Worm (Caenorhabditis elegans) whole organism, L2 larva: ENCODE measurements around the gene jac-1.

Experiments used
- C34F6.9 ChIP-seq: fragments of 150-350 bp; optimal IDR thresholded peaks from 2 replicates; lab custom pipeline; 2014; ENCODE audit warnings: missing biosample characterization, missing genetic modification characterization
- F13H6.1 ChIP-seq: sonication (generic microtip); optimal IDR thresholded peaks from 2 replicates; lab custom pipeline; 2016; ENCODE audit warnings: missing genetic modification characterization, missing compliant biosample characterization
- R02D3.7 ChIP-seq: fragments of 150-350 bp; optimal IDR thresholded peaks from 2 replicates; lab custom pipeline; 2014; ENCODE audit warnings: missing biosample characterization, missing genetic modification characterization
- Y55F3AM.14 ChIP-seq: fragments of 200-800 bp; sonication (Bioruptor generic); optimal IDR thresholded peaks from 2 replicates; lab custom pipeline; 2018; ENCODE audit warnings: mild to moderate bottlenecking, missing genetic modification characterization, missing compliant biosample characterization
- ZK546.5 ChIP-seq: sonication (generic microtip); optimal IDR thresholded peaks from 2 replicates; lab custom pipeline; 2017; ENCODE audit warnings: missing biosample characterization, missing genetic modification characterization
- alr-1 ChIP-seq: fragments of 150-350 bp; optimal IDR thresholded peaks from 2 replicates; lab custom pipeline; 2014; ENCODE audit warnings: missing biosample characterization, missing genetic modification characterization
- aly-2 ChIP-seq: fragments of 150-350 bp; optimal IDR thresholded peaks from 2 replicates; lab custom pipeline; 2014; ENCODE audit warnings: missing biosample characterization, missing genetic modification characterization
- ama-1 ChIP-seq: fragments of 150-350 bp; optimal IDR thresholded peaks from 2 replicates; lab custom pipeline; 2018; ENCODE audit warnings: inconsistent platforms
- blmp-1 ChIP-seq: sonication (generic microtip); optimal IDR thresholded peaks from 2 replicates; lab custom pipeline; 2017; ENCODE audit warnings: missing genetic modification characterization, mild to moderate bottlenecking, missing compliant biosample characterization, antibody characterized with exemption, moderate library complexity; ENCODE audit not compliant: insufficient read depth
- ceh-16 ChIP-seq: fragments of 150-350 bp; optimal IDR thresholded peaks from 2 replicates; lab custom pipeline; 2014; ENCODE audit warnings: missing biosample characterization, missing genetic modification characterization
- ceh-82 ChIP-seq: fragments of 150-350 bp; optimal IDR thresholded peaks from 2 replicates; lab custom pipeline; 2014; ENCODE audit warnings: missing biosample characterization, missing genetic modification characterization
- crh-2 ChIP-seq: sonication (generic microtip); optimal IDR thresholded peaks from 2 replicates; lab custom pipeline; 2017; ENCODE audit warnings: missing biosample characterization, missing genetic modification characterization
- elt-1 ChIP-seq: fragments of 150-350 bp; optimal IDR thresholded peaks from 2 replicates; lab custom pipeline; 2014; ENCODE audit warnings: missing biosample characterization, missing genetic modification characterization
- elt-3 ChIP-seq: sonication (generic microtip); optimal IDR thresholded peaks from 2 replicates; lab custom pipeline; 2017; ENCODE audit warnings: missing biosample characterization, missing genetic modification characterization
- fos-1 ChIP-seq: fragments of 150-350 bp; optimal IDR thresholded peaks from 2 replicates; lab custom pipeline; 2014; ENCODE audit warnings: missing biosample characterization, missing genetic modification characterization
- gmeb-1 ChIP-seq: fragments of 150-350 bp; optimal IDR thresholded peaks from 2 replicates; lab custom pipeline; 2014; ENCODE audit warnings: missing biosample characterization, missing genetic modification characterization
- lin-11 ChIP-seq: fragments of 150-350 bp; sonication (generic microtip); optimal IDR thresholded peaks from 2 replicates; lab custom pipeline; 2014; ENCODE audit warnings: missing biosample characterization, missing genetic modification characterization, inconsistent platforms, mixed read lengths
- lin-13 ChIP-seq: fragments of 150-350 bp; optimal IDR thresholded peaks from 2 replicates; lab custom pipeline; 2014; ENCODE audit warnings: missing biosample characterization, missing genetic modification reagents, missing genetic modification characterization
- lin-39 ChIP-seq: fragments of 150-350 bp; optimal IDR thresholded peaks from 2 replicates; lab custom pipeline; 2014; ENCODE audit warnings: missing biosample characterization, missing genetic modification reagents, missing genetic modification characterization
- lsy-2 ChIP-seq, 2 experiments: fragments of 150-350 bp in 1 of 2; sonication (generic microtip) in 1 of 2; optimal IDR thresholded peaks; 2 replicates each; lab custom pipeline; 2014 to 2017; ENCODE audit warnings: missing biosample characterization in 2 of 2, missing genetic modification characterization in 2 of 2
- mbf-1 ChIP-seq: sonication (generic microtip); optimal IDR thresholded peaks from 2 replicates; lab custom pipeline; 2017; ENCODE audit warnings: missing biosample characterization, missing genetic modification characterization
- mdl-1 ChIP-seq, 2 experiments: fragments of 150-350 bp in 1 of 2; sonication (generic microtip) in 1 of 2; optimal IDR thresholded peaks; 2 replicates each; lab custom pipeline; 2017; ENCODE audit warnings: missing biosample characterization in 2 of 2, missing genetic modification characterization in 2 of 2
- nhr-10 ChIP-seq: sonication (generic microtip); optimal IDR thresholded peaks from 2 replicates; lab custom pipeline; 2017; ENCODE audit warnings: missing biosample characterization, missing genetic modification characterization
- nhr-11 ChIP-seq: fragments of 150-350 bp; optimal IDR thresholded peaks from 2 replicates; lab custom pipeline; 2014; ENCODE audit warnings: missing biosample characterization, missing genetic modification characterization
- nhr-12 ChIP-seq: fragments of 150-350 bp; optimal IDR thresholded peaks from 2 replicates; lab custom pipeline; 2014; ENCODE audit warnings: missing biosample characterization, missing genetic modification characterization
- nhr-21 ChIP-seq: fragments of 150-350 bp; optimal IDR thresholded peaks from 2 replicates; lab custom pipeline; 2014; ENCODE audit warnings: missing biosample characterization, missing genetic modification characterization
- nhr-23 ChIP-seq: fragments of 150-350 bp; optimal IDR thresholded peaks from 2 replicates; lab custom pipeline; 2014; ENCODE audit warnings: missing biosample characterization, missing genetic modification reagents, missing genetic modification characterization
- nhr-237 ChIP-seq: fragments of 150-350 bp; optimal IDR thresholded peaks from 2 replicates; lab custom pipeline; 2014; ENCODE audit warnings: missing biosample characterization, missing genetic modification characterization
- nhr-25 ChIP-seq: fragments of 150-350 bp; sonication (generic microtip); optimal IDR thresholded peaks from 3 replicates; lab custom pipeline; 2014; ENCODE audit warnings: missing biosample characterization, missing genetic modification characterization
- nhr-6 ChIP-seq: fragments of 150-350 bp; optimal IDR thresholded peaks from 2 replicates; lab custom pipeline; 2014; ENCODE audit warnings: missing biosample characterization, missing genetic modification characterization
- nhr-77 ChIP-seq: fragments of 150-350 bp; optimal IDR thresholded peaks from 2 replicates; lab custom pipeline; 2014; ENCODE audit warnings: missing biosample characterization, missing genetic modification characterization
- peb-1 ChIP-seq: fragments of 150-350 bp; optimal IDR thresholded peaks from 2 replicates; lab custom pipeline; 2014; ENCODE audit warnings: missing biosample characterization, missing genetic modification characterization
- sem-4 ChIP-seq: fragments of 150-350 bp; optimal IDR thresholded peaks from 2 replicates; lab custom pipeline; 2014; ENCODE audit warnings: missing biosample characterization, missing genetic modification reagents, missing genetic modification characterization
- skn-1 ChIP-seq: sonication (generic microtip); optimal IDR thresholded peaks from 2 replicates; lab custom pipeline; 2017; ENCODE audit warnings: missing biosample characterization, missing genetic modification characterization
- sma-3 ChIP-seq: sonication (generic microtip); optimal IDR thresholded peaks from 2 replicates; lab custom pipeline; 2016; ENCODE audit warnings: missing genetic modification reagents, missing genetic modification characterization, missing compliant biosample characterization
- sma-9 ChIP-seq, 2 experiments: fragments of 150-350 bp in 1 of 2; sonication (generic microtip) in 1 of 2; optimal IDR thresholded peaks; 2 replicates each; lab custom pipeline; 2014 to 2016; ENCODE audit warnings: missing genetic modification characterization in 2 of 2, mild to moderate bottlenecking in 1 of 2, missing biosample characterization in 1 of 2, missing compliant biosample characterization in 1 of 2, missing genetic modification reagents in 1 of 2, moderate library complexity in 1 of 2
- snpc-4 ChIP-seq: fragments of 150-350 bp; optimal IDR thresholded peaks from 2 replicates; lab custom pipeline; 2014; ENCODE audit warnings: missing biosample characterization, missing genetic modification characterization
- unc-39 ChIP-seq: fragments of 150-350 bp; optimal IDR thresholded peaks from 2 replicates; lab custom pipeline; 2014; ENCODE audit warnings: missing biosample characterization, missing genetic modification characterization
- unc-55 ChIP-seq: fragments of 150-350 bp; sonication (generic microtip); optimal IDR thresholded peaks from 3 replicates; lab custom pipeline; 2014; ENCODE audit warnings: missing biosample characterization, missing genetic modification reagents, missing genetic modification characterization
- unc-62 ChIP-seq: fragments of 150-350 bp; optimal IDR thresholded peaks from 2 replicates; lab custom pipeline; 2014; ENCODE audit warnings: missing biosample characterization, missing genetic modification reagents, missing genetic modification characterization
- zag-1 ChIP-seq: fragments of 150-350 bp; optimal IDR thresholded peaks from 2 replicates; lab custom pipeline; 2014; ENCODE audit warnings: missing biosample characterization, missing genetic modification characterization
- ztf-1 ChIP-seq: fragments of 200-800 bp; sonication (Bioruptor generic); conservative IDR thresholded peaks from 2 replicates; pipeline ENCODE4 v1.3.6; 2022; ENCODE audit warnings: missing genetic modification characterization, missing compliant biosample characterization
- ztf-11 ChIP-seq: sonication (generic microtip); optimal IDR thresholded peaks from 2 replicates; lab custom pipeline; 2017; ENCODE audit warnings: missing biosample characterization, missing genetic modification characterization

The jac-1 gene

DNA sequence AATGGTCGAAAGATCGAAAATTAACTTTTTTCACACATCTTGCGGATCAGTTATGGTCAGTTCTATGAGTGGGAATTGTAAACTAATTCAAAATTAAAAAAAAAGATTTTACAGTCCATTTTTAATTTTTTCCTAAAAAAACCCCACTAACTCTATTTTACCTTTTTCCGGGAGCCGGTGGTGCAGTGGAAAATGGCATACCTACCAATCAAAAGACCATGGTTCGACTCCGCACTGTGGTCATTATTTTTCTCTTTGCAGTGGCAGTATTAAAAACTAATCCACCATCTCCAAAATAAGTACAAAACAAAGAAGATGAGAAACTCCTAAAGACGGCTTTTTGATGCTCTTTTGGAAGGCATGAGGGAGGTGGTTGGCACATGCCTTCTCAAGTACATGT lies 9.4 kb upstream of the jac-1 start:
- TF ChIP-seq lin-11 (tag; lab: Kevin White, UChicago) (no peak), unc-55 (GFP tag; lab: Kevin White, UChicago) (peak; percentile 27), unc-62 (no peak), unc-39 (tag; lab: Kevin White, UChicago) (no peak), ZK546.5 (no peak), ztf-11 (no peak), lin-39 (tag; lab: Kevin White, UChicago) (no peak), peb-1 (tag; lab: Kevin White, UChicago) (no peak), nhr-237 (tag; lab: Kevin White, UChicago) (no peak)

DNA sequence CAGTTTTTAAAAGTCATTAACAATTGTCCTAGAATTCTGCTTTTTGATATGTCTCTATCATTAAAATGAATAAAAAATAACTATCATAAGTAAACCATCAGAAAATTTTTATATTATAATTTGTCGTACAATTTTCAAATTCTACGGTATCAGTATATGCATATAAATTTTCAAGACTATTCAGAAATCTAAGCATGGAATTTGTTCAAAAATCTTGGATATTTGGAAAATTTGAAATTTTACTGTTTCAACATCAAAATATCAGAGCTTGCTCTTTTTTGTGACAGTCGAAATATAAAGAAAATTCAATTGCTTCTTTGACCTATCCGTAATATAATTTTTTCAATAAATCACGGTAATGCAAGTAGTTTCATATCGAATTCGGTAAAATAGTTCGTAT lies 8.5 kb upstream of the jac-1 start:
- TF ChIP-seq R02D3.7 (tag; lab: Kevin White, UChicago) (no peak), lin-13 (GFP tag; lab: Kevin White, UChicago) (no peak), nhr-12 (no peak), ama-1 (lab: Kevin White, UChicago) (no peak), gmeb-1 (tag; lab: Kevin White, UChicago) (no peak)

ce11 chrIV:16034346-16034745 lies 7.7 kb upstream of the jac-1 start:
- TF ChIP-seq crh-2 (no peak), peb-1 (tag; lab: Kevin White, UChicago) (no peak), blmp-1 (tag; lab: Kevin White, UChicago) (no peak), unc-39 (tag; lab: Kevin White, UChicago) (no peak), ama-1 (lab: Kevin White, UChicago) (no peak), ztf-11 (no peak), nhr-25 (tag; lab: Kevin White, UChicago) (no peak), ceh-82 (tag; lab: Kevin White, UChicago) (no peak), nhr-6 (tag; lab: Kevin White, UChicago) (no peak), nhr-23 (no peak), ztf-1 (GFP tag; lab: Robert Waterston, UW) (no peak), Y55F3AM.14 (GFP tag; lab: Kevin White, UChicago) (no peak)

DNA sequence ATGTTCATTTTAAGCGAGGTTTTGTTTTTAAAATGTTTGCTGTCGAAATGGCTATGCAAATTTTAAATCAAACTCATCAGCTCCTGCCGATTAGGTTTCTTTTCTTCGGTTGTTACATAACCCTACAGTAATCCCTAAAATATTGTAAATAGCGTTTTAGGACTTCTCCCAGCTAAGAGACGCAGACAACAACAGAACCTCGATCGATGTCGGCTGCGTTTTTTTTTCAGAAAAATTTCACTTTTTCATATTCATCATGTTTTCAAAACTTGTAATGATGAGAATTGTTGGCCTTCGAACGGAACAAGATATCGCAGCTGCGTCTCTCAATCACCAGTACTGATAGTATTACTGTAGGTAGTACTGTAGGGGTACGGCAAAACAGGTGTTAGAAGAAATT lies 1.8 kb upstream of the jac-1 start:
- no peak for TF ChIP-seq sem-4
- TF ChIP-seq snpc-4 (tag; lab: Kevin White, UChicago) = peak; percentile 70
- TF ChIP-seq, all 48 proteins: peak for 1

DNA sequence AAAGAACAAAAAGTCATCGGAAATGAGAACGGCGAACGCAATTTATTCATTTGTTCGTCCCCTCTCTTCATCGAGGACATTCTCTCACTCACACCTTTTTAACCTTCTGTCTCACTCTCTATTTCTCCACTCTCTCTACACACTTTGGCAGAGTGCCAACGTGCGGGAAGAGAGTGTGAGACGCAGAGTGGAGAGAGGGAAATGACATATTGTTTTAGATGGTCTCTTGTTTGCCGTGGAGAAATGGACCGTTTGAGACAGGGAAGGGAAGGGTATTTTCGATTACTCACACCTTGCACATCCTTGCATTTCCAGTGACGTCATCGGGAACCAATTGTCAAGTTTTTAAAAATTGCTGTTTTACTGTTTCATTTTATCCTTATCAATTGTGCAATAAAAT lies 2.5 kb downstream of the jac-1 start:
- TF ChIP-seq lin-39 (tag; lab: Kevin White, UChicago) = no peak
- TF ChIP-seq Y55F3AM.14 (GFP tag; lab: Kevin White, UChicago) = no peak
- TF ChIP-seq zag-1 (tag; lab: Kevin White, UChicago) = no peak
- TF ChIP-seq nhr-237 (tag; lab: Kevin White, UChicago) = no peak
- no peak for TF ChIP-seq nhr-77 (tag; lab: Kevin White, UChicago)
- TF ChIP-seq aly-2 (tag; lab: Kevin White, UChicago) = no peak
- TF ChIP-seq ceh-16 (tag; lab: Kevin White, UChicago) = no peak
- no peak for TF ChIP-seq unc-62
- TF ChIP-seq nhr-10 = no peak
- TF ChIP-seq nhr-25 (tag; lab: Kevin White, UChicago) = peak; percentile 43
- TF ChIP-seq sma-3 (GFP tag; lab: Kevin White, UChicago) = no peak
- no peak for TF ChIP-seq nhr-12
- TF ChIP-seq mdl-1 (tag; optimal IDR thresholded peaks at IDR 0.05; lab: Kevin White, UChicago) = no peak
- no peak for TF ChIP-seq skn-1 (tag; lab: Kevin White, UChicago)
- no peak for TF ChIP-seq ZK546.5
- TF ChIP-seq alr-1 (tag; lab: Kevin White, UChicago) = no peak
- TF ChIP-seq nhr-11 (tag; lab: Kevin White, UChicago) = no peak
- TF ChIP-seq ceh-82 (tag; lab: Kevin White, UChicago) = no peak
- TF ChIP-seq nhr-21 (tag; lab: Kevin White, UChicago) = no peak
- TF ChIP-seq snpc-4 (tag; lab: Kevin White, UChicago) = no peak
- TF ChIP-seq F13H6.1 = peak; percentile 43
- no peak for TF ChIP-seq mbf-1 (tag; lab: Kevin White, UChicago)
- peak; percentile 47 for TF ChIP-seq C34F6.9 (tag; lab: Kevin White, UChicago)
- no peak for TF ChIP-seq blmp-1 (tag; lab: Kevin White, UChicago)
- no peak for TF ChIP-seq lin-13 (GFP tag; lab: Kevin White, UChicago)
- no peak for TF ChIP-seq R02D3.7 (tag; lab: Kevin White, UChicago)
- no peak for TF ChIP-seq ztf-11
- TF ChIP-seq sma-9 (GFP tag; optimal IDR thresholded peaks at IDR 0.05; lab: Kevin White, UChicago) = no peak
- no peak for TF ChIP-seq sma-9 (tag; optimal IDR thresholded peaks at IDR 0.05; lab: Kevin White, UChicago)
- no peak for TF ChIP-seq elt-1 (tag; lab: Kevin White, UChicago)
- TF ChIP-seq nhr-6 (tag; lab: Kevin White, UChicago) = no peak
- no peak for TF ChIP-seq elt-3
- peak; percentile 25 for TF ChIP-seq sem-4
- TF ChIP-seq gmeb-1 (tag; lab: Kevin White, UChicago) = peak; percentile 23
- peak; percentile 35 for TF ChIP-seq fos-1 (tag; lab: Kevin White, UChicago)
- TF ChIP-seq nhr-23 = no peak
- no peak for TF ChIP-seq lin-11 (tag; lab: Kevin White, UChicago)
- peak; percentile 25 to 26 for TF ChIP-seq lsy-2 (tag; optimal IDR thresholded peaks at IDR 0.05; lab: Kevin White, UChicago)
- no peak for TF ChIP-seq unc-39 (tag; lab: Kevin White, UChicago)
